Fruit fly (Drosophila melanogaster): Measurements from ENCODE around the gene CG8188.

CG8188 gene

DNA sequence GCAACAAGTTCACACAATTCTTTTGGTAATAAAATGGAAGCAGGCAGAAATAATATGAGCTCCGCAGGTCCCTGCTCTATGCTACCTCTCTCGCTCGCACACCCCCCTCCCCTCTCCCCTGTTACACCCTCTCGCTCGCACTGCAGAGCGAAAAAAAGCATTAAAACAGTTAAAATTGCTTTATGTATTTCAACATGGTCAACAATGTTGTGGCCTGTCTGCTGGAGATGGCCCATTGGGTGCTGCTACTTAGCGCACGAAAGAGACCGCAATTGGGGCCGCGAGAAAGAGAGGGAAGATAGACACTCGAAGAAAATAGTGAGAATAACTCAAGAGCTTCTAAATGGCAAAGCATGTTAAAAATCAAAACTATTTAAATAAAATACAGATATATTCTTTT is 25.5 kb upstream of the CG8188 start:
- no peak for TF ChIP-seq GATAd (GFP tag; optimal IDR thresholded peaks at IDR 0.05)
- no peak for TF ChIP-seq Hr78 (GFP tag; optimal IDR thresholded peaks at IDR 0.05)
- no peak for TF ChIP-seq fru (GFP tag; optimal IDR thresholded peaks at IDR 0.05)
- no peak for TF ChIP-seq foxo (GFP tag; optimal IDR thresholded peaks at IDR 0.05)
- no peak for TF ChIP-seq usp (GFP tag; optimal IDR thresholded peaks at IDR 0.05)
- TF ChIP-seq OdsH (GFP tag; optimal IDR thresholded peaks at IDR 0.05): no peak
- no peak for TF ChIP-seq Dif (GFP tag; optimal IDR thresholded peaks at IDR 0.05; ENCODE audit: partially characterized antibody)
- no peak for TF ChIP-seq Mio (GFP tag; optimal IDR thresholded peaks at IDR 0.05)
- TF ChIP-seq CG9705 (GFP tag; optimal IDR thresholded peaks at IDR 0.05): no peak
- TF ChIP-seq Myc (optimal IDR thresholded peaks at IDR 0.05): no peak
- no peak for TF ChIP-seq dmrt93B (GFP tag; optimal IDR thresholded peaks at IDR 0.05)
- no peak for TF ChIP-seq dsf (GFP tag; optimal IDR thresholded peaks at IDR 0.05; ENCODE audit: borderline replicate concordance)
- no peak for TF ChIP-seq Jra (GFP tag; optimal IDR thresholded peaks at IDR 0.05)
- TF ChIP-seq CG32264 (GFP tag; optimal IDR thresholded peaks at IDR 0.05): no peak
- TF ChIP-seq tai (GFP tag; optimal IDR thresholded peaks at IDR 0.05): no peak
- no peak for TF ChIP-seq dl (GFP tag; optimal IDR thresholded peaks at IDR 0.05; ENCODE audit: insufficient read depth in 1 of 2, partially characterized antibody in 2 of 2)

DNA sequence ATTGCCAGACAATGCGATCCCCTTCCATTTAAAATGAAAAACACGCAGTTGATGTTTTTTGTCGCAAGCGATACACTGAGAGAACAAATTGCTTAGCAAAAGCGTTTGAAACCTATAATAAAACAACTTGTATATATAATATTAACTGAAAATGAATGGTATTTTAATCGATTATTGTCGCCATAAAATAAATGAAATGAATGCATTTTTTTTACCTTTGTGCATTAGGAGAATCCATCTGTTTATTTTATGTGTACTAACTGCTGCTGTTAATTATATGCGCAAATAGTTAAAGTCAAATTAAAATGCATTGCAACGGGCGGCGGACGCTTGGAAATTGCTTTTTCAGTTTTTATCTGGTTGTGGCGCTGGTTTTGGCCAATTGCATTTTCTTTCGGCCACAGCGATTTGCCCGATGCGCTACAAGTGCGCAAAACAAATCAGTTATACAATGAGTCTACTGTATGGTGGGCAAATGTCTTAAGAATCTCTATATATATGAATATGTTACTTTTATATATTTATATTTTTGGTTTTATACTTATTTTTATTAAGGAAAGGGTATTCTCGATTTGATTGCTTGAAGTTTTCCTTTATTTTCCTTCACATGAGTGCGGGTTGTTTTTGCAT is 23.8 kb upstream of the CG8188 start:
- TF ChIP-seq tai (GFP tag; optimal IDR thresholded peaks at IDR 0.05) (no peak), woc (GFP tag; optimal IDR thresholded peaks at IDR 0.05) (no peak), HLH106 (tag; optimal IDR thresholded peaks at IDR 0.05) (peak; percentile 42), dmrt93B (GFP tag; optimal IDR thresholded peaks at IDR 0.05) (peak; percentile 23), foxo (GFP tag; optimal IDR thresholded peaks at IDR 0.05) (peak in 1 of 2 experiments; percentile 35), h (GFP tag; optimal IDR thresholded peaks at IDR 0.05) (peak; percentile 32), fru (GFP tag; optimal IDR thresholded peaks at IDR 0.05) (peak; percentile 33), Mio (GFP tag; optimal IDR thresholded peaks at IDR 0.05) (no peak)

DNA sequence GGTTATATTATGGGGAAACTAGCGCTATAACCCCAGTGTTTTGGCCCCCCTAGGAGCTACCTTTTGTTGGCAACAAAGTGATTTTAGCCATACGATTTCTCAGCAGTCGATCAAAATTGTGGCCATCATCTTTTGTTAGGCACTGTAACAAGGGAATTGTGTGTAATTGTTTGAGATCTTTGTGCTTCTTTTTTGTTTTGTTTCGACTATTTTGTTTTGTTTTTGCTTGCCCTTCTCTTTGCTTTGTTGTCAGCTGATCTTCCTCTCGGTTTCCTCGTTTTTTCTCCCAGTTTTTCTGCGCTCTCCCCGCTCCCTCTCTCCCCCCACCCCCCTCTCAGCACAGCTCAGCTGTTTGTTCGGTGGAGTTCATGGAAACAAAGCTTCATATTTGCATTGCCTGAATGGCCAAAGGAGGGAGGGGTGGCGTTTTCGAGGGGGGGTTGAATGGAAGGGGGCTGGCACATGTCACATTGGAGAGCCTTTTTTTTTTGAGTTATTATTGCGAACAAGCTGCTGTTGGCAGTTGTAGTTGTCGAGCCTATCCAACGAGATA is 23.2 kb upstream of the CG8188 start:
- peak; percentile 36 for TF ChIP-seq psq (GFP tag; optimal IDR thresholded peaks at IDR 0.05)
- no peak for TF ChIP-seq Rel (GFP tag; optimal IDR thresholded peaks at IDR 0.05)
- no peak for TF ChIP-seq Rel (tag; optimal IDR thresholded peaks at IDR 0.05)
- peak; percentile 47 for TF ChIP-seq Hr83 (GFP tag; optimal IDR thresholded peaks at IDR 0.05; ENCODE audit: poor library complexity, severe bottlenecking)
- no peak for TF ChIP-seq dmrt93B (GFP tag; optimal IDR thresholded peaks at IDR 0.05)
- TF ChIP-seq usp (GFP tag; optimal IDR thresholded peaks at IDR 0.05): no peak

DNA sequence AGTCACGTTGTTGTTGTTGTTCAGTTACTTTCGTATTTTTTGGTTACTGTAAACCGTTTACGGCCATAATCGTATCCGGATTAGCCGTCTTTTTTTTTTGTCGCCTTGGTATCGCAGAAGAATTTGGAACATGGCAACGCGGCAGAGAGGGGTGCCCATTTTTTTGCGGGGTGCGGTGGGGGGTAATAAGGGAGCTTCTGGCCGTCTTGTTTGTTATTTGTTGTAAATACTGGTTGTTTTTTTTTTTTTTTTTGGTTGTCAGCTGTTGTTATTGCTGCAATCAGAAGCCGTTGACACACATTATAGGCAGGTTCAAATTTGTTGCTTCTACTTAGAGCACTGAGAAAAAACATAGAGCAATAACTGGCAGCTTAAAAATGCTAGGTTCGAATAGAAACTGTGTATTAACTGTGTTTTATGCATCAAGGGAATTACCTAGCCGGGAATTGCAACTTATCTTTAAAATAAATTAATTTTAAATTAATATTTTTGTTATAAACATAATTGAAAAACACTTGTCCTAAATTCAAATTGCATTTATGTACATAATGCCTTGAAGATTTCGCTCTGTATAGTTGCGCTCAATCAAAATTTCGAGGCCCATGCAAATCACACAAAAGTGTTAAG is 21.6 kb upstream of the CG8188 start:
- no peak for TF ChIP-seq usp (GFP tag; optimal IDR thresholded peaks at IDR 0.05)
- no peak for TF ChIP-seq lola (GFP tag; optimal IDR thresholded peaks at IDR 0.05)
- TF ChIP-seq woc (GFP tag; optimal IDR thresholded peaks at IDR 0.05): no peak

DNA sequence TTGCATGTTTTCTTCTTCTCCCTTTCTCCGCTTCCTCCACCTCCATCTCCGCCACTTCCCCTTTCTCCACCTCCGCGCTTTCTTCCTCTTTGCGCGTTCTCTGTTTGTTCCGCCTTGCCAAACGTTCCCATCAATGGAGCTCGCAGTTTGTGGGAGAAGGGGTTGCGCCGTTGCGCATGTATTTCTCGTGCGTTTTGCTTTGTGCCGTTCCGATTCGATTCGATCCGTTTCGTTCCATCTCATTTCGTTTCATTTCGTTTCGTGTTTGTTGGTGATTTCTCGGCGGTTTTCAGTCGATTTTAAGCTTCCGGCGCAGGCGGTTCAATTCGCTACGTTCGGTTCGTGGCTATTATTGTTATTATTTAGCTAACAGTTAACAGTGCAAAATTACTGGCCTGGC is 20.1 kb upstream of the CG8188 start:
- TF ChIP-seq Abd-B (GFP tag; optimal IDR thresholded peaks at IDR 0.05) (no peak), psq (GFP tag; optimal IDR thresholded peaks at IDR 0.05) (peak; percentile 95), Dif (GFP tag; optimal IDR thresholded peaks at IDR 0.05; ENCODE audit: partially characterized antibody) (peak; percentile 19), Vsx2 (GFP tag; optimal IDR thresholded peaks at IDR 0.05; ENCODE audit: partially characterized antibody) (peak; percentile 65), dl (GFP tag; optimal IDR thresholded peaks at IDR 0.05; ENCODE audit: insufficient read depth in 1 of 2, partially characterized antibody in 2 of 2) (peak in 1 of 2 experiments; percentile 37), lola (GFP tag; optimal IDR thresholded peaks at IDR 0.05) (no peak), sage (GFP tag; optimal IDR thresholded peaks at IDR 0.05) (no peak), h (GFP tag; optimal IDR thresholded peaks at IDR 0.05) (peak; percentile 19), Sp1 (GFP tag; optimal IDR thresholded peaks at IDR 0.05) (peak; percentile 3), Rel (GFP tag; optimal IDR thresholded peaks at IDR 0.05) (no peak), Rel (tag; optimal IDR thresholded peaks at IDR 0.05) (peak; percentile 46), jim (GFP tag; optimal IDR thresholded peaks at IDR 0.05) (peak; percentile 9)

All from whole organism, wandering third instar larva.